Fruit fly (Drosophila melanogaster): ENCODE data around the gene CG9396.

- TF ChIP-seq kay (GFP tag; ENCODE audit: borderline replicate concordance) (no peak), CG5204 (GFP tag; optimal IDR thresholded peaks at IDR 0.05) (no peak), pad (GFP tag; optimal IDR thresholded peaks at IDR 0.05) (no peak), CG11617 (GFP tag; optimal IDR thresholded peaks at IDR 0.05) (peak; percentile 70), Mnt (GFP tag; optimal IDR thresholded peaks at IDR 0.05) (peak; percentile 82), CG7101 (tag; optimal IDR thresholded peaks at IDR 0.05) (peak; percentile 63), ovo (GFP tag; optimal IDR thresholded peaks at IDR 0.05) (peak; percentile 56), toe (GFP tag; optimal IDR thresholded peaks at IDR 0.05) (no peak), cnc (optimal IDR thresholded peaks at IDR 0.05) (no peak), bab1 (GFP tag; optimal IDR thresholded peaks at IDR 0.05) (peak; percentile 57), Clk (GFP tag; optimal IDR thresholded peaks at IDR 0.05) (no peak)
Measured at dm6 chr3R:9563240-9563992, 8.0 kb downstream of the CG9396 start, which contains the start of the genes CG9393 and Vps45.
